Worm (Caenorhabditis elegans): ENCODE measurements around the gene adr-2.

The adr-2 gene

DNA sequence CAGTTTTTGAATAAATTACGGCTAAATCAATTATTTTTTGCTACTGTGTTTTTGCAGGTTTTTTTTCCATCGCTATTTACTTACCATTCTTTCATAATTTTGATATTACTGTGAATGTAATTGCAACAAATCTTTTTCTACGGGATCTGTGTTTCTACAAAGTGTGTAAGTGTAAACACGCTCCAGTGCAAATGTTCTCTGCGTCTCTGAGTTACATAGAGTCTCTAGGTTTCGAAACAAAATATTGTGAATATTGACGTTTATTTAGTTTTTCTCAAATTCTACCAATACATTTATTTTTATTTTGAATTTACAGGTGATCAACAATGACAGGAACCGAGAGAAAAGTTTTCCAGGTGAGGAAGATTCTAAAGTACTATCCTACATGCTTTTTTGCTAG lies 48.7 kb downstream of the adr-2 start, which contains the start of gene yju-2 (continued):
- TF ChIP-seq nhr-12 (tag; optimal IDR thresholded peaks at IDR 0.05), result no peak
- no peak for TF ChIP-seq ama-1 (optimal IDR thresholded peaks at IDR 0.05)
- TF ChIP-seq nhr-11 (tag; optimal IDR thresholded peaks at IDR 0.05), result peak; percentile 29
- no peak for TF ChIP-seq unc-62 (GFP tag; optimal IDR thresholded peaks at IDR 0.05)
- TF ChIP-seq egl-5 (tag; optimal IDR thresholded peaks at IDR 0.05), result no peak
- no peak for TF ChIP-seq daf-12 (tag; optimal IDR thresholded peaks at IDR 0.05)
- TF ChIP-seq elt-2 (tag; optimal IDR thresholded peaks at IDR 0.05), result peak; percentile 24
- TF ChIP-seq ceh-9 (tag; optimal IDR thresholded peaks at IDR 0.05), result no peak
- TF ChIP-seq ceh-82 (tag; optimal IDR thresholded peaks at IDR 0.05), result no peak
- TF ChIP-seq ztf-11 (tag; optimal IDR thresholded peaks at IDR 0.05), result no peak
- peak; percentile 18 for TF ChIP-seq ceh-28 (tag; optimal IDR thresholded peaks at IDR 0.05)

DNA sequence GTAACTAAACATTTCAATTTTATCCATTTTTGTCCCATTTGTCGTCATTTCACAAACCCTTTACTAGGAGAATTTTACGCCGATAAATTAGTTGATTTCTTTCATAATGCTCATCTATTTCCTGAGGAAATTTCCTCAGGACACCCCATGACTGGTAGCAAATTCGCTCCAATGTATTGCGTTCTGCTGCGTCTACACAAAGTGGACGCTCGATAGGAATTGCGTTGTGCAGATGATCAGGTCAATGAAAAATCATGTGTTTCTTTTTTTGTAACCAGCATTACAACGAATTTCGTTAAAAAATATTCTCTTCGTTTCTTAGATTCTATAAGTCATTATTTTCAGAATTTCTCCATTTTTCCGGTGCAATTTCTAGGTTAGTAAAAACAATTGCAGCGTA lies 50.9 kb downstream of the adr-2 start, which contains the start of gene epg-4:
Gene epg-4 (plus strand): TSS at position 346 of the 400 bp plus-strand sequence.
- no peak for TF ChIP-seq nhr-11 (tag; optimal IDR thresholded peaks at IDR 0.05)
- no peak for TF ChIP-seq fos-1 (tag; optimal IDR thresholded peaks at IDR 0.05)
- TF ChIP-seq ztf-11 (tag; optimal IDR thresholded peaks at IDR 0.05), result no peak
- TF ChIP-seq pha-4 (tag; optimal IDR thresholded peaks at IDR 0.05), result peak; percentile 60
- TF ChIP-seq unc-62 (GFP tag; optimal IDR thresholded peaks at IDR 0.05), result no peak
- peak; percentile 7 for TF ChIP-seq elt-2 (tag; optimal IDR thresholded peaks at IDR 0.05)
- TF ChIP-seq ceh-16 (tag; optimal IDR thresholded peaks at IDR 0.05), result no peak
- no peak for TF ChIP-seq nhr-12 (tag; optimal IDR thresholded peaks at IDR 0.05)
- TF ChIP-seq elt-1 (tag; optimal IDR thresholded peaks at IDR 0.05), result no peak
- TF ChIP-seq ZK546.5 (tag; optimal IDR thresholded peaks at IDR 0.05), result no peak
- TF ChIP-seq lin-15B (tag; optimal IDR thresholded peaks at IDR 0.05), result peak; percentile 66
- no peak for TF ChIP-seq nhr-28 (tag; optimal IDR thresholded peaks at IDR 0.05)
- TF ChIP-seq mdl-1 (tag; optimal IDR thresholded peaks at IDR 0.05), result no peak
- no peak for TF ChIP-seq unc-39 (tag; optimal IDR thresholded peaks at IDR 0.05)
- no peak for TF ChIP-seq tbx-2 (tag; optimal IDR thresholded peaks at IDR 0.05)
- TF ChIP-seq nhr-23 (tag; optimal IDR thresholded peaks at IDR 0.05), result no peak
- no peak for TF ChIP-seq ceh-82 (tag; optimal IDR thresholded peaks at IDR 0.05)
- peak; percentile 48 for TF ChIP-seq nfya-1 (tag; optimal IDR thresholded peaks at IDR 0.05; ENCODE audit: insufficient read depth)
- no peak for TF ChIP-seq nhr-67 (tag; optimal IDR thresholded peaks at IDR 0.05)
- TF ChIP-seq pqm-1 (tag; optimal IDR thresholded peaks at IDR 0.05), result peak; percentile 32
- TF ChIP-seq snpc-4 (tag; optimal IDR thresholded peaks at IDR 0.05), result peak; percentile 42
- no peak for TF ChIP-seq zag-1 (tag; optimal IDR thresholded peaks at IDR 0.05)
- no peak for TF ChIP-seq ceh-9 (tag; optimal IDR thresholded peaks at IDR 0.05)
- TF ChIP-seq ztf-4 (tag; optimal IDR thresholded peaks at IDR 0.05), result no peak
- TF ChIP-seq jun-1 (tag; optimal IDR thresholded peaks at IDR 0.05), result no peak
- TF ChIP-seq fkh-10 (GFP tag; optimal IDR thresholded peaks at IDR 0.05), result no peak
- no peak for TF ChIP-seq nhr-25 (tag; optimal IDR thresholded peaks at IDR 0.05)
- TF ChIP-seq eor-1 (tag; optimal IDR thresholded peaks at IDR 0.05), result no peak
- no peak for TF ChIP-seq daf-12 (tag; optimal IDR thresholded peaks at IDR 0.05)
- TF ChIP-seq fkh-2 (tag; optimal IDR thresholded peaks at IDR 0.05), result no peak
- no peak for TF ChIP-seq egl-27 (tag; optimal IDR thresholded peaks at IDR 0.05)
- TF ChIP-seq nhr-43 (tag; optimal IDR thresholded peaks at IDR 0.05; ENCODE audit: poor library complexity, severe bottlenecking), result no peak
- TF ChIP-seq egl-5 (tag; optimal IDR thresholded peaks at IDR 0.05), result no peak
- TF ChIP-seq nhr-77 (tag; optimal IDR thresholded peaks at IDR 0.05), result no peak
- peak; percentile 63 for TF ChIP-seq hmg-11 (tag; optimal IDR thresholded peaks at IDR 0.05)
- no peak for TF ChIP-seq nhr-76 (tag; optimal IDR thresholded peaks at IDR 0.05)
- TF ChIP-seq R02D3.7 (tag; optimal IDR thresholded peaks at IDR 0.05), result no peak
- no peak for TF ChIP-seq aly-2 (tag; optimal IDR thresholded peaks at IDR 0.05)
- TF ChIP-seq mml-1 (tag; optimal IDR thresholded peaks at IDR 0.05), result no peak
- TF ChIP-seq sea-2 (GFP tag; optimal IDR thresholded peaks at IDR 0.05), result no peak
- TF ChIP-seq nhr-237 (tag; optimal IDR thresholded peaks at IDR 0.05), result no peak
- peak; percentile 53 for TF ChIP-seq lin-39 (tag; optimal IDR thresholded peaks at IDR 0.05)
- no peak for TF ChIP-seq skn-1 (tag; optimal IDR thresholded peaks at IDR 0.05)
- no peak for TF ChIP-seq ceh-28 (tag; optimal IDR thresholded peaks at IDR 0.05)
- TF ChIP-seq elt-3 (tag; optimal IDR thresholded peaks at IDR 0.05), result no peak
- TF ChIP-seq lsy-12 (tag; optimal IDR thresholded peaks at IDR 0.05), result no peak
- no peak for TF ChIP-seq ama-1 (optimal IDR thresholded peaks at IDR 0.05)
